Fruit fly (Drosophila melanogaster) whole organism, embryonic: Measurements from ENCODE around the gene ry.

Experiments used
- Abd-B ChIP-seq: fragments of 200-800 bp; sonication (Bioruptor generic); optimal IDR thresholded peaks from 2 replicates; lab custom pipeline; 2018; ENCODE audit warnings: missing biosample characterization, mild to moderate bottlenecking, missing genetic modification characterization, moderate library complexity
- BtbVII ChIP-seq: fragments of 200-800 bp; sonication (Bioruptor generic); optimal IDR thresholded peaks from 3 replicates; lab custom pipeline; 2017; ENCODE audit warnings: missing biosample characterization, mild to moderate bottlenecking, missing genetic modification characterization
- CG10431 ChIP-seq: fragments of 200-800 bp; sonication (Bioruptor generic); optimal IDR thresholded peaks from 3 replicates; lab custom pipeline; 2018; ENCODE audit warnings: missing biosample characterization, mild to moderate bottlenecking, missing genetic modification characterization
- CG15601 ChIP-seq: fragments of 200-800 bp; sonication (Bioruptor generic); optimal IDR thresholded peaks from 3 replicates; lab custom pipeline; 2019; ENCODE audit warnings: missing biosample characterization, mild to moderate bottlenecking, missing genetic modification characterization, moderate library complexity
- CG1602 ChIP-seq: fragments of 200-800 bp; sonication (Bioruptor generic); optimal IDR thresholded peaks from 3 replicates; lab custom pipeline; 2016; ENCODE audit warnings: missing biosample characterization, missing genetic modification characterization
- CG17802 ChIP-seq: fragments of 200-800 bp; sonication (Bioruptor generic); optimal IDR thresholded peaks from 2 replicates; lab custom pipeline; 2018; ENCODE audit warnings: missing biosample characterization, mild to moderate bottlenecking, missing genetic modification characterization, moderate library complexity
- CG6254 ChIP-seq: fragments of 200-800 bp; sonication (Bioruptor generic); optimal IDR thresholded peaks from 3 replicates; lab custom pipeline; 2017; ENCODE audit warnings: mild to moderate bottlenecking, missing biosample characterization, missing genetic modification reagents, missing genetic modification characterization
- D19B ChIP-seq: fragments of 200-800 bp; sonication (Bioruptor generic); optimal IDR thresholded peaks from 2 replicates; lab custom pipeline; 2017; ENCODE audit warnings: missing biosample characterization, mild to moderate bottlenecking, missing genetic modification characterization
- Lhr ChIP-seq: fragments of 200-800 bp; sonication (Bioruptor generic); optimal IDR thresholded peaks from 3 replicates; lab custom pipeline; 2017; ENCODE audit warnings: mild to moderate bottlenecking, missing biosample characterization, missing genetic modification reagents, missing genetic modification characterization
- bbx ChIP-seq: fragments of 200-800 bp; sonication (Bioruptor generic); IDR thresholded peaks from 2 replicates; pipeline ENCODE4 v1.3.6; 2022; ENCODE audit warnings: missing biosample characterization, missing genetic modification characterization; ENCODE audit not compliant: partially characterized antibody
- dan ChIP-seq: fragments of 200-800 bp; sonication (Bioruptor generic); IDR thresholded peaks from 2 replicates; pipeline ENCODE4 v1.3.6; 2022; ENCODE audit warnings: missing biosample characterization, missing genetic modification characterization
- ems ChIP-seq: fragments of 200-800 bp; sonication (Bioruptor generic); optimal IDR thresholded peaks from 3 replicates; lab custom pipeline; 2016; ENCODE audit warnings: missing biosample characterization, missing genetic modification characterization
- nau ChIP-seq: fragments of 200-800 bp; sonication (Bioruptor generic); optimal IDR thresholded peaks from 3 replicates; lab custom pipeline; 2017; ENCODE audit warnings: missing biosample characterization, mild to moderate bottlenecking, missing genetic modification characterization, missing genetic modification reagents
- usp ChIP-seq: fragments of >200 bp; optimal IDR thresholded peaks from 2 replicates; lab custom pipeline; 2017; ENCODE audit warnings: missing biosample characterization, missing genetic modification characterization

DNA sequence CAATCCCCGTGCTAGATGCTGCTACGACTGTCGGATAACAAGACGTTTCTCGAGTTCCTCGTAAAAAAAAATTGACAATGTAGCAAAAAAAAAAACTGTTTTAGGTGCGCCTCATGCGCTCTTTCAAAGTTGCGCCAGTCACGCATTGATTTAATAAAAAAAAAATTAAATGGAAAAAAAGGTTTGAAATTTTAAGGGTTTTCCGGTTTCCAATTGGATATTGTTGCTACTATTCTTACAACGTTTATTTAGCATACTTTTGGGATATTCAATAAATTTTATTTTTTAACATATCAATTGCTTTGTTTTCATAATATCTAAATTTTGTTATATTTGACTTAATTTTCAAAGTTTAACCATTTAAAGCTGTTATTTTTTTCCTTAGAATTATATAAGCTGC lies 24.2 kb downstream of the ry start:
- no peak for TF ChIP-seq CG10431 (GFP tag; lab: Kevin White, UChicago)
- no peak for TF ChIP-seq nau (GFP tag; lab: Kevin White, UChicago)
- TF ChIP-seq CG17802 (tag; lab: Kevin White, UChicago): no peak
- no peak for TF ChIP-seq Lhr
- no peak for TF ChIP-seq CG15601
- TF ChIP-seq dan: no peak
- no peak for TF ChIP-seq ems (GFP tag; lab: Kevin White, UChicago)
- TF ChIP-seq Abd-B (GFP tag; lab: Kevin White, UChicago): no peak
- no peak for TF ChIP-seq D19B
- no peak for TF ChIP-seq usp (GFP tag; lab: Kevin White, UChicago)
- no peak for TF ChIP-seq CG6254 (GFP tag; lab: Kevin White, UChicago)
- no peak for TF ChIP-seq CG1602 (GFP tag; lab: Kevin White, UChicago)
- no peak for TF ChIP-seq bbx (GFP tag; lab: Robert Waterston, UW)
- TF ChIP-seq BtbVII (GFP tag; lab: Kevin White, UChicago): no peak
